Fruit fly (Drosophila melanogaster): Measurements from ENCODE around the gene CG12723.

DNA sequence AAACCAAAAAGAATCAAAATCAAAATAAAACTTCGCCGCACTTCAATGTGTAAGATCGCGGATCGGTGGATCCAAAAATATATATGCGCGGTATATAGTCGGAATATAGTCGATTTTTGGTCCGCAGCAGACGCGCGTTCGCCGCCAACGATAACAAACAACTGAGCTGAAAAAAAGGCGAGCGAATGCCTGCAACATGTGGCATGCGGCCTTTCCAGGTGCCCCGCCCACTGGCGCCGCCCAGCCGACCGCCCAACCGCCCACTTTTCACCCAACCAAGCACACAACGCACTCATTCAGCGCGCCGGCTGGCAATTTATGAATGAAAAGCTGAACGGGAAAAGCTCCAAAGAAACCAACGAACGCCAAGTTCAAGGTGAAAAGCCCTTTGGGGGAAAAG, 2.7 kb downstream of the CG12723 start, which contains the start of gene Lgr4:
- TF ChIP-seq usp (GFP tag; optimal IDR thresholded peaks at IDR 0.05) (no peak), h (GFP tag; optimal IDR thresholded peaks at IDR 0.05) (no peak), jim (GFP tag; optimal IDR thresholded peaks at IDR 0.05) (no peak), tai (GFP tag; optimal IDR thresholded peaks at IDR 0.05) (no peak), dl (GFP tag; optimal IDR thresholded peaks at IDR 0.05; ENCODE audit: insufficient read depth in 1 of 2, partially characterized antibody in 2 of 2) (no peak), Abd-B (GFP tag; optimal IDR thresholded peaks at IDR 0.05) (no peak), fru (GFP tag; optimal IDR thresholded peaks at IDR 0.05) (no peak), br (GFP tag; optimal IDR thresholded peaks at IDR 0.05) (no peak)

All from whole organism, wandering third instar larva.